Worm (Caenorhabditis elegans) whole organism, L4 larva: Measurements from ENCODE around the gene srh-31.

Source experiments
- aly-2 ChIP-seq: sonication (generic microtip); optimal IDR thresholded peaks from 2 replicates; lab custom pipeline; 2018; ENCODE audit warnings: missing biosample characterization, missing genetic modification characterization
- ama-1 ChIP-seq: fragments of 150-350 bp; optimal IDR thresholded peaks from 2 replicates; lab custom pipeline; 2014; ENCODE audit warnings: inconsistent platforms, mixed read lengths
- daf-16 ChIP-seq, 3 experiments: sonication (generic microtip); optimal IDR thresholded peaks; 2 replicates each; lab custom pipeline; 2016 to 2017; ENCODE audit warnings: missing genetic modification characterization in 3 of 3, missing genetic modification reagents in 3 of 3, mild to moderate bottlenecking in 2 of 3, missing compliant biosample characterization in 2 of 3, missing biosample characterization in 1 of 3, moderate library complexity in 1 of 3
- nhr-11 ChIP-seq: fragments of 150-350 bp; optimal IDR thresholded peaks from 2 replicates; lab custom pipeline; 2014; ENCODE audit warnings: missing biosample characterization, missing genetic modification characterization
- rbr-2 ChIP-seq: sonication (generic microtip); optimal IDR thresholded peaks from 2 replicates; lab custom pipeline; 2016; ENCODE audit warnings: missing genotype, missing genetic modification characterization, missing compliant biosample characterization
- skn-1 ChIP-seq: fragments of 150-350 bp; optimal IDR thresholded peaks from 2 replicates; lab custom pipeline; 2014; ENCODE audit warnings: missing biosample characterization, missing genetic modification characterization

ce11 chrV:17699097-17699496 is 8.0 kb upstream of the srh-31 start, which contains the start of gene Y26G10.4:
- TF ChIP-seq rbr-2 (tag; lab: Kevin White, UChicago) (no peak), aly-2 (tag; lab: Kevin White, UChicago) (no peak), skn-1 (tag; lab: Kevin White, UChicago) (no peak), nhr-11 (tag; lab: Kevin White, UChicago) (no peak), daf-16 (GFP tag; optimal IDR thresholded peaks at IDR 0.05; lab: Kevin White, UChicago) (no peak), daf-16 (tag; optimal IDR thresholded peaks at IDR 0.05; lab: Kevin White, UChicago) (no peak), ama-1 (no peak)
